Worm (Caenorhabditis elegans): ENCODE measurements around the gene F46H5.11.

F46H5.11 gene

DNA sequence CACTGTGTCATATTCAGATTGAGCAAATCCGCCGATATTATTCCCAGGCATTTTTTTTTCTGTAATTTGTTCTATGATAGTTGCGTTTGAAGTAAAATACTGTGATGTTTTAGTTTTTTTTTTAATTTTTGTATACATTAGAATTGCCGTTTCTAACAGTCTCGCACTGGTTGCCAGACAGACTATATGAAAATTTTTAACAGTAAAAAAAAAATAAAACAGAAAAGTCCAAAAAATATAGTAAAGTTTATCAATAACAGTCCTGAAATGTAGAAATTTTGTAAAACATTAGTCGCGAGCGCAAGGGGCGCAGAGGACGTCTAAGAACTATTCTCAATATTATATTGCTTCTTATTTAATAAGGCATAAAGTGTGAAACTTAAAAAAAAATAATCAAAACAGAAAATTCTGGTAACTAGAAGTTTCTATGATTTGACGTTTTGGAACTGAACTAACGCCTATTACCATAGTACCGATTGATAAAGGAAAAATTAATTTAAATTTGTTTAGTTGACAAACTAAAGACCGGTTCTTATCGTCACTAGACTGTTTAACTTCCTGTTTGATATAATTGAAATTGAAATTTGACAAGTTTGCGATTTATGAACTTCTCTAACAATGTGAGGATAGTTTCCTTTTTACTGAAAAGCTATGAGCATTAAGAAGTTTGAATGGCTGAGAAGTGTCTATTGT lies 11.4 kb downstream of the F46H5.11 start, which contains the start of gene lact-1:
Gene lact-1, minus strand, starts transcription at position 51 of the 693 bp plus-strand sequence.
- TF ChIP-seq ces-1 (GFP tag; optimal IDR thresholded peaks at IDR 0.05) (no peak), egl-13 (tag; optimal IDR thresholded peaks at IDR 0.05) (no peak), blmp-1 (tag; optimal IDR thresholded peaks at IDR 0.05) (no peak), ceh-63 (GFP tag; optimal IDR thresholded peaks at IDR 0.05) (no peak), hlh-4 (tag; optimal IDR thresholded peaks at IDR 0.05) (no peak), sptf-1 (tag; optimal IDR thresholded peaks at IDR 0.05) (no peak), isw-1 (GFP tag; IDR thresholded peaks at IDR 0.05) (no peak), unc-86 (tag; optimal IDR thresholded peaks at IDR 0.05) (no peak), hlh-17 (GFP tag; optimal IDR thresholded peaks at IDR 0.05; ENCODE audit: borderline replicate concordance) (no peak), aha-1 (tag; optimal IDR thresholded peaks at IDR 0.05) (no peak), zip-4 (GFP tag; optimal IDR thresholded peaks at IDR 0.05) (no peak), pqm-1 (tag; optimal IDR thresholded peaks at IDR 0.05) (no peak), nhr-77 (tag; optimal IDR thresholded peaks at IDR 0.05) (no peak), mef-2 (tag; optimal IDR thresholded peaks at IDR 0.05) (no peak), nhr-71 (tag; optimal IDR thresholded peaks at IDR 0.05) (no peak), sox-4 (tag; optimal IDR thresholded peaks at IDR 0.05) (no peak), unc-130 (tag; optimal IDR thresholded peaks at IDR 0.05) (no peak), pax-3 (tag; optimal IDR thresholded peaks at IDR 0.05) (no peak), zag-1 (tag; optimal IDR thresholded peaks at IDR 0.05) (no peak), irx-1 (tag; optimal IDR thresholded peaks at IDR 0.05) (no peak)

- TF ChIP-seq rnt-1 (tag; optimal IDR thresholded peaks at IDR 0.05) (no peak), nhr-71 (tag; optimal IDR thresholded peaks at IDR 0.05) (peak; percentile 12), jun-1 (tag; optimal IDR thresholded peaks at IDR 0.05) (no peak), lin-14 (GFP tag; optimal IDR thresholded peaks at IDR 0.05) (peak; percentile 20), tlp-1 (tag; optimal IDR thresholded peaks at IDR 0.05) (no peak), lsy-2 (tag; optimal IDR thresholded peaks at IDR 0.05) (peak in 1 of 2 experiments; percentile 21), fkh-8 (tag; optimal IDR thresholded peaks at IDR 0.05) (peak; percentile 21)
These were observed 15.0 kb downstream of the F46H5.11 start, which contains the start of gene F46H5.5 for ce11 chrX:7256891-7257290. Gene F46H5.5 (minus strand): TSS chrX:7256991.

DNA sequence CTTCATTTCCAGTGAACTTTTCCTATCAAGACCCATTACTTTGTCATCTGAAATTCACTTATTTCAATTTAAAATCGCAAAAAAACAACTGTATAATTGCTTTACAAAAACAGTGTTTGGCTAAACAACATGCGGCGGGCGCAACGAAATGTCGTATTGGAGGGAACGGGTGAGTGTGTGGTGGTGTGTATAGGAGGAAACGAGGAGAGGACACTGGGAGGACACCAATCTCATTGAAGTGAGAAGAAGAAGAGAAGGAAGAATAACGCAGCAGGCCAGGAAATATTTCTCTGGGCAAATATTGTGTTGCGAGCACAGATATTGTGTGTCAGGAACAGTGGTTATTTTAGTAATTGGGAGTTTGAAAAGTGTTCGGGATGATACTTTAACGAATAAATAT lies 17.3 kb downstream of the F46H5.11 start, which contains the start of gene F46H5.4:
Gene F46H5.4, minus strand, starts transcription at position 53 of the 400 bp plus-strand sequence.
- TF ChIP-seq egl-27 (tag; optimal IDR thresholded peaks at IDR 0.05) (no peak), ceh-8 (GFP tag; optimal IDR thresholded peaks at IDR 0.05) (no peak), xbp-1 (tag; optimal IDR thresholded peaks at IDR 0.05) (peak; percentile 26), mep-1 (tag; optimal IDR thresholded peaks at IDR 0.05) (no peak), mab-9 (GFP tag; IDR thresholded peaks at IDR 0.05) (no peak), nhr-11 (tag; optimal IDR thresholded peaks at IDR 0.05) (no peak), tbx-2 (tag; optimal IDR thresholded peaks at IDR 0.05) (no peak), unc-98 (GFP tag; IDR thresholded peaks at IDR 0.05) (no peak), nhr-237 (tag; optimal IDR thresholded peaks at IDR 0.05) (no peak), hlh-4 (tag; optimal IDR thresholded peaks at IDR 0.05) (no peak), ztf-11 (tag; optimal IDR thresholded peaks at IDR 0.05) (no peak), lin-14 (GFP tag; optimal IDR thresholded peaks at IDR 0.05) (peak; percentile 74), unc-130 (tag; optimal IDR thresholded peaks at IDR 0.05) (no peak), lin-13 (GFP tag; optimal IDR thresholded peaks at IDR 0.05) (no peak), vab-15 (tag; optimal IDR thresholded peaks at IDR 0.05) (no peak), C04F5.9 (tag; optimal IDR thresholded peaks at IDR 0.05) (no peak), zip-4 (GFP tag; optimal IDR thresholded peaks at IDR 0.05) (no peak), snpc-4 (tag; optimal IDR thresholded peaks at IDR 0.05) (no peak), lir-3 (tag; optimal IDR thresholded peaks at IDR 0.05; ENCODE audit: poor library complexity) (no peak), nhr-90 (tag; optimal IDR thresholded peaks at IDR 0.05; ENCODE audit: poor library complexity) (no peak), ceh-63 (GFP tag; optimal IDR thresholded peaks at IDR 0.05) (no peak), lin-35 (GFP tag; optimal IDR thresholded peaks at IDR 0.05) (peak in 1 of 2 experiments; percentile 32), skn-1 (tag; optimal IDR thresholded peaks at IDR 0.05) (no peak), pag-3 (tag; optimal IDR thresholded peaks at IDR 0.05; ENCODE audit: borderline replicate concordance, insufficient read depth) (no peak), dsc-1 (tag; optimal IDR thresholded peaks at IDR 0.05) (no peak), unc-30 (tag; optimal IDR thresholded peaks at IDR 0.05) (no peak), mdl-1 (tag; optimal IDR thresholded peaks at IDR 0.05) (no peak), isw-1 (GFP tag; IDR thresholded peaks at IDR 0.05) (no peak), nhr-84 (tag; optimal IDR thresholded peaks at IDR 0.05) (no peak)
